Worm (Caenorhabditis elegans) whole organism, mixed stage, embryonic: ENCODE measurements around the gene H38K22.7.

ENCODE experiments used
- M03D4.4 ChIP-seq: sonication (generic microtip); optimal IDR thresholded peaks from 2 replicates; lab custom pipeline; 2017; ENCODE audit warnings: mild to moderate bottlenecking, missing genetic modification characterization, missing compliant biosample characterization
- bed-3 ChIP-seq: fragments of 200-800 bp; sonication (Bioruptor generic); optimal IDR thresholded peaks from 3 replicates; lab custom pipeline; 2018; ENCODE audit warnings: mild to moderate bottlenecking, missing genetic modification characterization, moderate library complexity, missing compliant biosample characterization
- blmp-1 ChIP-seq: fragments of 150-350 bp; optimal IDR thresholded peaks from 2 replicates; lab custom pipeline; 2014; ENCODE audit warnings: missing biosample characterization, missing genetic modification characterization
- ceh-43 ChIP-seq: fragments of 200-800 bp; sonication (Bioruptor generic); optimal IDR thresholded peaks from 2 replicates; lab custom pipeline; 2018; ENCODE audit warnings: mild to moderate bottlenecking, missing genetic modification characterization, moderate library complexity, missing compliant biosample characterization
- ceh-83 ChIP-seq: fragments of 200-800 bp; sonication (Bioruptor generic); optimal IDR thresholded peaks from 2 replicates; lab custom pipeline; 2018; ENCODE audit warnings: mild to moderate bottlenecking, missing genetic modification characterization, missing compliant biosample characterization
- ces-1 ChIP-seq: fragments of 150-350 bp; optimal IDR thresholded peaks from 2 replicates; lab custom pipeline; 2014; ENCODE audit warnings: missing biosample characterization, missing genetic modification reagents, missing genetic modification characterization
- cnd-1 ChIP-seq: fragments of 200-800 bp; sonication (Bioruptor generic); optimal IDR thresholded peaks from 2 replicates; lab custom pipeline; 2018; ENCODE audit warnings: mild to moderate bottlenecking, missing genetic modification characterization, missing compliant biosample characterization
- drap-1 ChIP-seq: fragments of 200-800 bp; sonication (Bioruptor generic); optimal IDR thresholded peaks from 3 replicates; lab custom pipeline; 2018; ENCODE audit warnings: mild to moderate bottlenecking, missing genetic modification characterization, missing compliant biosample characterization
- elt-1 ChIP-seq: sonication (generic microtip); optimal IDR thresholded peaks from 2 replicates; lab custom pipeline; 2017; ENCODE audit warnings: missing genetic modification characterization, mild to moderate bottlenecking, missing compliant biosample characterization, antibody characterized with exemption, moderate library complexity, borderline replicate concordance; ENCODE audit not compliant: insufficient read depth
- elt-3 ChIP-seq: fragments of 150-350 bp; optimal IDR thresholded peaks from 2 replicates; lab custom pipeline; 2014; ENCODE audit warnings: missing biosample characterization, missing genetic modification characterization
- flh-1 ChIP-seq: fragments of 200-800 bp; sonication (Bioruptor generic); optimal IDR thresholded peaks from 2 replicates; lab custom pipeline; 2018; ENCODE audit warnings: mild to moderate bottlenecking, missing genetic modification characterization, moderate library complexity, missing compliant biosample characterization
- ham-2 ChIP-seq: fragments of 200-800 bp; sonication (Bioruptor generic); optimal IDR thresholded peaks from 2 replicates; lab custom pipeline; 2018; ENCODE audit warnings: mild to moderate bottlenecking, missing genetic modification characterization, missing compliant biosample characterization
- hlh-1 ChIP-seq: fragments of 150-350 bp; optimal IDR thresholded peaks from 2 replicates; lab custom pipeline; 2014; ENCODE audit warnings: missing biosample characterization, missing genetic modification reagents, missing genetic modification characterization
- lin-13 ChIP-seq: fragments of 150-350 bp; optimal IDR thresholded peaks from 2 replicates; lab custom pipeline; 2014; ENCODE audit warnings: missing biosample characterization, missing genetic modification characterization
- lin-32 ChIP-seq: fragments of 200-800 bp; sonication (Bioruptor generic); optimal IDR thresholded peaks from 2 replicates; lab custom pipeline; 2018; ENCODE audit warnings: mild to moderate bottlenecking, missing genetic modification characterization, missing compliant biosample characterization
- lsy-2 ChIP-seq: fragments of 150-350 bp; optimal IDR thresholded peaks from 2 replicates; lab custom pipeline; 2014; ENCODE audit warnings: missing biosample characterization, missing genetic modification characterization
- mab-5 ChIP-seq: fragments of 150-350 bp; optimal IDR thresholded peaks from 2 replicates; lab custom pipeline; 2014; ENCODE audit warnings: missing biosample characterization, missing genetic modification characterization
- mep-1 ChIP-seq: fragments of 150-350 bp; optimal IDR thresholded peaks from 2 replicates; lab custom pipeline; 2017; ENCODE audit warnings: missing biosample characterization, missing genetic modification reagents, missing genetic modification characterization, inconsistent platforms
- mls-2 ChIP-seq: sonication (generic microtip); optimal IDR thresholded peaks from 2 replicates; lab custom pipeline; 2016; ENCODE audit warnings: mild to moderate bottlenecking, missing genetic modification characterization, moderate library complexity, missing compliant biosample characterization
- nhr-12 ChIP-seq: fragments of 150-350 bp; optimal IDR thresholded peaks from 2 replicates; lab custom pipeline; 2014; ENCODE audit warnings: missing biosample characterization, missing genetic modification characterization
- nhr-2 ChIP-seq: fragments of 150-350 bp; optimal IDR thresholded peaks from 2 replicates; lab custom pipeline; 2014; ENCODE audit warnings: missing biosample characterization, missing genetic modification characterization
- nhr-237 ChIP-seq: fragments of 150-350 bp; optimal IDR thresholded peaks from 2 replicates; lab custom pipeline; 2014; ENCODE audit warnings: missing biosample characterization, missing genetic modification characterization
- nhr-28 ChIP-seq: fragments of 150-350 bp; optimal IDR thresholded peaks from 2 replicates; lab custom pipeline; 2014; ENCODE audit warnings: missing biosample characterization, missing genetic modification characterization
- nhr-76 ChIP-seq: sonication (generic microtip); optimal IDR thresholded peaks from 2 replicates; lab custom pipeline; 2017; ENCODE audit warnings: missing biosample characterization, missing genetic modification characterization
- pha-4 ChIP-seq: fragments of 150-350 bp; optimal IDR thresholded peaks from 2 replicates; lab custom pipeline; 2018; ENCODE audit warnings: missing biosample characterization, missing genetic modification reagents, missing genetic modification characterization
- sem-2 ChIP-seq: fragments of 200-800 bp; sonication (Bioruptor generic); optimal IDR thresholded peaks from 2 replicates; lab custom pipeline; 2018; ENCODE audit warnings: mild to moderate bottlenecking, missing genetic modification characterization, missing compliant biosample characterization
- sptf-1 ChIP-seq: sonication (generic microtip); optimal IDR thresholded peaks from 2 replicates; lab custom pipeline; 2017; ENCODE audit warnings: mild to moderate bottlenecking, missing genetic modification characterization, moderate library complexity, missing compliant biosample characterization
- tbx-8 ChIP-seq: fragments of 200-800 bp; sonication (Bioruptor generic); optimal IDR thresholded peaks from 2 replicates; lab custom pipeline; 2018; ENCODE audit warnings: mild to moderate bottlenecking, missing genetic modification characterization, moderate library complexity, missing compliant biosample characterization
- unc-120 ChIP-seq: sonication (generic microtip); optimal IDR thresholded peaks from 2 replicates; lab custom pipeline; 2017; ENCODE audit warnings: missing genetic modification characterization, missing compliant biosample characterization; ENCODE audit not compliant: poor library complexity, severe bottlenecking
- unc-39 ChIP-seq: fragments of 150-350 bp; optimal IDR thresholded peaks from 2 replicates; lab custom pipeline; 2014; ENCODE audit warnings: missing biosample characterization, missing genetic modification characterization
- unc-62 ChIP-seq: fragments of 150-350 bp; optimal IDR thresholded peaks from 2 replicates; lab custom pipeline; 2014; ENCODE audit warnings: missing biosample characterization, missing genetic modification reagents, missing genetic modification characterization
- zip-8 ChIP-seq: fragments of 150-350 bp; optimal IDR thresholded peaks from 2 replicates; lab custom pipeline; 2014; ENCODE audit warnings: missing biosample characterization, missing genetic modification characterization
- ztf-11 ChIP-seq: fragments of 150-350 bp; optimal IDR thresholded peaks from 2 replicates; lab custom pipeline; 2014; ENCODE audit warnings: missing biosample characterization, missing genetic modification characterization

Gene H38K22.7

ce11 chrIII:4359900-4360299, 38.4 kb downstream of the H38K22.7 start:
- TF ChIP-seq lin-13 (tag; lab: Kevin White, UChicago) (no peak), hlh-1 (tag; lab: Kevin White, UChicago) (peak; percentile 89), unc-62 (GFP tag; lab: Kevin White, UChicago) (peak; percentile 71)

DNA sequence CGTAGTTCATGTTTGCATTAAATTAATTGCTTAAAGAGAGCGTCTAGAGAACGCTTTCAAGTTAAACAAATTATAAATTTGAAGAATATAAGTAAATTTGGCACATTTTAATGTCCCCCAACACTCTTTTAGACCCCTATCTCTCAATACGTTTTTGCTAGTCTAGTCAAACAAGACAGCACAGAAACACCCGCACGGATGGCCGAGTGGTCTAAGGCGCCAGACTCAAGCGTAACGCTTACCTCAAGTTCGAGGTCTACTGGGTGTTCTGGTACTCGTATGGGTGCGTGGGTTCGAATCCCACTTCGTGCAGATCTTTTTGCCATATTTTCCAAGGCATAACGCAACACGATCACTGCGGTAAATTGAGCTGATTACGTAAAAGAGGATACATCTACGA, 40.8 kb downstream of the H38K22.7 start:
- TF ChIP-seq mab-5 (tag; lab: Kevin White, UChicago), result no peak
- peak; percentile 26 for TF ChIP-seq ham-2 (GFP tag; lab: Kevin White, UChicago)

DNA sequence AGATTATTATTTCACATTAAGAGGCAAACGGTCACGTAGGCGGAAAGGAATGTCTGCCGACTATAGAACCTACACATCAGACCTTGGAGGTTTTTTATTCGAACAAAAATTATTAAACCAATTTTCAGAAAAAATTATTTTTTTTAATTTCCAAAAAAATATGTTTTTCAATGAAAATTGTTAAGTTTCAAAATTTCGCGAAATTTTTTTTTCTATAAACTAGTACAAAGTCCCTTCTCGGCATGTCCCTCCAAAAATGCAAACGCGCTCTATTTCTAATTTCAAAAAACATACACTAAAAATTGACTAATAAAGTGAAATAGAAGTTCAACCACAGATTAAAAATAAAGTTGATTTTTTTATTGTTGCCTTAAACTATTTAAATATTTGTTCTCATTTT, 43.5 kb downstream of the H38K22.7 start, which contains the start of gene ckb-1:
ckb-1 (plus strand) TSS at position 301 of the 400 bp plus-strand sequence.
- TF ChIP-seq nhr-28 (tag; lab: Kevin White, UChicago), result no peak
- no peak for TF ChIP-seq lin-32 (GFP tag; lab: Kevin White, UChicago)
- no peak for TF ChIP-seq blmp-1
- no peak for TF ChIP-seq mep-1 (tag; lab: Kevin White, UChicago)
- no peak for TF ChIP-seq nhr-237 (tag; lab: Kevin White, UChicago)
- TF ChIP-seq sem-2 (GFP tag; lab: Kevin White, UChicago), result no peak
- no peak for TF ChIP-seq zip-8 (tag; lab: Kevin White, UChicago)
- no peak for TF ChIP-seq tbx-8 (GFP tag; lab: Kevin White, UChicago)

ce11 chrIII:4367649-4368048, 46.1 kb downstream of the H38K22.7 start, which contains the start of gene ckb-2:
TSS of gene ckb-2 (plus strand) at chrIII:4367949.
- TF ChIP-seq hlh-1 (tag; lab: Kevin White, UChicago) (no peak), ces-1 (GFP tag; lab: Kevin White, UChicago) (no peak), nhr-12 (tag; lab: Kevin White, UChicago) (no peak), lin-13 (tag; lab: Kevin White, UChicago) (no peak), zip-8 (tag; lab: Kevin White, UChicago) (no peak), ztf-11 (tag; lab: Kevin White, UChicago) (no peak), nhr-2 (no peak), unc-39 (tag; lab: Kevin White, UChicago) (no peak), pha-4 (no peak), flh-1 (GFP tag; lab: Kevin White, UChicago) (no peak), M03D4.4 (no peak), mep-1 (tag; lab: Kevin White, UChicago) (no peak), ceh-43 (GFP tag; lab: Kevin White, UChicago) (no peak), nhr-76 (tag; lab: Kevin White, UChicago) (no peak), bed-3 (GFP tag; lab: Kevin White, UChicago) (no peak)

DNA sequence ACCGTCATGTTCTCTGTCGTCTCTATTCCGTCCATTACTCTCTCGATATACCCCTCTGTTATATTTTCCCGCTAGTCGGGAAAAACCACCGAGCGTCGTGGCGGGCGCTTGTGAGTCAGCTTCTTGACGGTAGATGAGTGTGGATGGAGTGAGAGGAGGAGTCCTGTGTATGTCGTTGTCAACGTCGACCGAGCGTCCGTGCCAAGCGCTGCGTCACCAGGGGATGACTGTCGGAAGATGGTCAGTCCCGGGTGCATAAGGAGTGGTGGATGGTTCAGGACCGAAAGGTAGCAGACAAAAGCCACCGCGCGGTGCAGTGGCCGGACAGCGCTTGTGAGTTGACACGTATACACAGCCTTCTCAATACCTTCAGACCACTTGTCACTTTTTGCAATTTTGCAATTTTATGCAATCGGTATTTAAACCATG, 47.9 kb downstream of the H38K22.7 start:
- TF ChIP-seq cnd-1 (tag; lab: Kevin White, UChicago), result peak; percentile 73
- peak; percentile 88 for TF ChIP-seq mls-2 (tag; lab: Kevin White, UChicago)
- peak; percentile 32 for TF ChIP-seq lin-32 (GFP tag; lab: Kevin White, UChicago)
- peak; percentile 73 for TF ChIP-seq unc-120
- TF ChIP-seq M03D4.4, result peak; percentile 68
- peak; percentile 80 for TF ChIP-seq sptf-1 (tag; lab: Kevin White, UChicago)
- TF ChIP-seq ceh-83, result peak; percentile 78
- peak; percentile 36 for TF ChIP-seq flh-1 (GFP tag; lab: Kevin White, UChicago)
- peak; percentile 43 for TF ChIP-seq bed-3 (GFP tag; lab: Kevin White, UChicago)
- TF ChIP-seq sem-2 (GFP tag; lab: Kevin White, UChicago), result peak; percentile 50
- peak; percentile 53 for TF ChIP-seq ceh-43 (GFP tag; lab: Kevin White, UChicago)
- peak; percentile 7 for TF ChIP-seq lsy-2
- TF ChIP-seq ham-2 (GFP tag; lab: Kevin White, UChicago), result peak; percentile 79
- peak; percentile 68 for TF ChIP-seq drap-1 (GFP tag; lab: Kevin White, UChicago)
- TF ChIP-seq, all 35 proteins: peak for 14; not testable (repeated sequence) for 21

DNA sequence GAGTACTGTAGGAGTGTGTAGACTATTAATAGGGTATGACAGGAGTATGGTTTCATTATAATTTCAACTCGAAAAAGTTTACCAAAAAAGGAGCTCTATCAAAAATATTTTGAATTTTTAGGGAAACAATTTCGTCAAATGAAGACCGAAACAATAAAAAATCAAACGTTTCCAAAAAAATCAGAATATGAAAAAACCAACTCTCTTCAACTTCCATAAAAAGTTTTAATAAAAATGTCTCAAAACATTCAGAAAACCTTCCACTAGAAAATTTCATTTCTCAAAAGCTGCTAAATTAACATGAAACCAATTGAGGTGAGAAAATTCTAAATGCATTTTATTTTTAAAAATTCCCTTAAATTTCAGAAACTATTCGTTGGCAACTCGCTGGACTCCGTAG, 49.1 kb downstream of the H38K22.7 start, which contains the start of gene ckb-3:
ckb-3 (plus strand) TSS at position 301 of the 400 bp plus-strand sequence.
- no peak for TF ChIP-seq ham-2 (GFP tag; lab: Kevin White, UChicago)
- no peak for TF ChIP-seq elt-3 (tag; lab: Kevin White, UChicago)
- no peak for TF ChIP-seq unc-62 (GFP tag; lab: Kevin White, UChicago)
- TF ChIP-seq nhr-2, result no peak
- TF ChIP-seq elt-1 (tag; lab: Kevin White, UChicago), result no peak
- TF ChIP-seq unc-39 (tag; lab: Kevin White, UChicago), result no peak
- TF ChIP-seq hlh-1 (tag; lab: Kevin White, UChicago), result no peak
- no peak for TF ChIP-seq lin-13 (tag; lab: Kevin White, UChicago)
- no peak for TF ChIP-seq nhr-12 (tag; lab: Kevin White, UChicago)
